Worm (Caenorhabditis elegans) whole organism, early embryonic: ENCODE results near the gene W10C6.2.

ENCODE experiments used
- B0310.2 ChIP-seq: sonication (generic microtip); optimal IDR thresholded peaks from 2 replicates; lab custom pipeline; 2016; ENCODE audit warnings: mild to moderate bottlenecking, missing genetic modification characterization, missing compliant biosample characterization
- ama-1 ChIP-seq: fragments of 150-350 bp; optimal IDR thresholded peaks from 2 replicates; lab custom pipeline; 2014
- ceh-36 ChIP-seq: sonication (generic microtip); optimal IDR thresholded peaks from 2 replicates; lab custom pipeline; 2016; ENCODE audit warnings: missing genetic modification characterization, inconsistent platforms, missing compliant biosample characterization
- ets-7 ChIP-seq: sonication (generic microtip); optimal IDR thresholded peaks from 2 replicates; lab custom pipeline; 2016; ENCODE audit warnings: missing genotype, missing genetic modification characterization, missing compliant biosample characterization
- flt-1 ChIP-seq: fragments of 200-800 bp; sonication (Bioruptor generic); IDR thresholded peaks from 2 replicates; pipeline ENCODE4 v1.3.6; 2022; ENCODE audit warnings: missing genetic modification characterization, missing compliant biosample characterization
- hmbx-1 ChIP-seq: sonication (generic microtip); optimal IDR thresholded peaks from 2 replicates; lab custom pipeline; 2016; ENCODE audit warnings: mild to moderate bottlenecking, missing genetic modification characterization, missing compliant biosample characterization
- hmg-4 ChIP-seq: fragments of 200-800 bp; sonication (Bioruptor generic); optimal IDR thresholded peaks from 2 replicates; lab custom pipeline; 2018; ENCODE audit warnings: mild to moderate bottlenecking, missing genetic modification characterization, missing compliant biosample characterization
- hnd-1 ChIP-seq: sonication (generic microtip); optimal IDR thresholded peaks from 2 replicates; lab custom pipeline; 2016; ENCODE audit warnings: missing genetic modification characterization, missing compliant biosample characterization
- pes-1 ChIP-seq: fragments of 200-800 bp; sonication (Bioruptor generic); IDR thresholded peaks from 2 replicates; pipeline ENCODE4 v1.3.6; 2022; ENCODE audit warnings: missing genetic modification reagents, missing genetic modification characterization, missing compliant biosample characterization
- scrt-1 ChIP-seq: fragments of 200-800 bp; sonication (Bioruptor generic); IDR thresholded peaks from 2 replicates; pipeline ENCODE4 v1.3.6; 2022; ENCODE audit warnings: missing genetic modification characterization, missing compliant biosample characterization
- tra-4 ChIP-seq: sonication (generic microtip); optimal IDR thresholded peaks from 2 replicates; lab custom pipeline; 2017; ENCODE audit warnings: missing genetic modification characterization, missing compliant biosample characterization

DNA sequence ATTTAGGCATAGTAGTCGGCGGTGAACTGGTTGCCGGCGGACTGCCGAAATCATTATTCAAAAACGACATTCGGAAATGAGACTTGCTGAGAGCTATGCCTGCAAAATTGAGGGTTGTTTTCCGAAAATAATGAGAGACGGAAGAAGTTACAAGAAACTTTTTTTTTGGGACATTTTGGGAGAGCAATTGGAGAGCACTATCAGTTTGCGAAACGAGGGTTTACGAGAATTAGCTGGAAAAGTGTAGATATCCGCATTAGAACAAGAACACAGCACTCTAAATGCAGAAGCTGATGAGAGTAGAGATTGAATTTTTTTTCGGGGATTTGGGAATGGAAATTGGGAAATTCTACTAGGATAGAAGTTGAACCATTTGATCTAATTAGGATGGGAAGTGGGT lies 30.8 kb upstream of the W10C6.2 start, which contains the start of gene pqm-1:
- TF ChIP-seq pes-1 (GFP tag; lab: Robert Waterston, UW) (no peak), hmg-4 (GFP tag; lab: Kevin White, UChicago) (no peak), flt-1 (GFP tag; lab: Robert Waterston, UW) (no peak), ama-1 (no peak), B0310.2 (no peak), ets-7 (tag; lab: Kevin White, UChicago) (no peak), tra-4 (tag; lab: Kevin White, UChicago) (no peak), hnd-1 (no peak), scrt-1 (GFP tag; lab: Robert Waterston, UW) (no peak), hmbx-1 (tag; lab: Kevin White, UChicago) (no peak), ceh-36 (no peak)
